Fruit fly (Drosophila melanogaster) S2 (cell line): Measurements from ENCODE around the gene Girdin.

Experiments used
- CG8478 ChIP-seq: fragments of >200 bp; optimal IDR thresholded peaks from 2 replicates; lab custom pipeline; 2018
- CTCF ChIP-seq, 2 experiments: fragments of >200 bp; optimal IDR thresholded peaks; 2 replicates each; lab custom pipeline; 2018

DNA sequence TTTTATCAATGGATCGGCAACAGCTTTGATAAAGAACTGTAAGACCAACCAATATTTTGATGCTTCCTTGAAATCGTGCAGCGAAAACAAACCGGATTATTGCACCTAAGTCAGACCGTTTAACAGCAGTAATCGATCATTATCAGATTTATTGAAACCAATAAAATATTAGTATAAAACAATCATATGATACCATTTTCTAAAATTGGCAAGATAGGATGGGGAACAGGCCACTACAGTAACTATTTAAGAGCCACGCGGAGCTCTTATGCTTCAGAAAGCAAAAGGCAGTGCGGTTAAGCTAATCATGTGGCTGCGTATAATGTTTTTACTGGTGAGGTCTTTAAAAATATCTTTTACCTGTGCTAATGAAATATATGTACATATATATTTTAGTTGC, 7.6 kb downstream of the Girdin start, which contains the start of gene CG32284:
- TF ChIP-seq CG8478 (no peak), CTCF (optimal IDR thresholded peaks at IDR 0.05; lab: Kevin White, UChicago) (no peak)
